Fruit fly (Drosophila melanogaster): Measurements from ENCODE around the gene CG34353.

DNA sequence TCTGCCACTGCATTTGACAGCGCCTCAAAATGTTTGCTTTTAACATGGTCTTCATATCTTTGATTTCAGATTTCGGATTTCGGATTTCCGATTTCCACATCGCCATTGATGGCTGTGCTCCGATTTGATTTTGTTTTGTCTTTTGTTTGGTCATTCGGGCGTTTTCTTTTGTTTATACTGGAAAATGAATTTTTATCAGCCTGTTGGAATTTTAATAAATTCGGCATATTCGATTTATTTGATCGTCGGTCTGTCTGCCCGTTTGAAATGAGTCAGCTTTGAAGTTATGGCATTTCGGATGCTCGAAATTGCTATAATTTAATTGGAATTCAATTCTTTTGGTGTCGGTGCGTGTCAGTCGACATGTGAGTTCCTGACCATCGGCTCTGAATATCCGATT is 165.0 kb downstream of the CG34353 start:
- TF ChIP-seq insv (optimal IDR thresholded peaks at IDR 0.05) (no peak), psq (optimal IDR thresholded peaks at IDR 0.05) (no peak)

Data from Kc167 (cell line).